Fruit fly (Drosophila melanogaster) whole organism, adult: ENCODE measurements around the gene CG31365.

Source experiments
- CG11617 ChIP-seq: fragments of 200-800 bp; sonication (Bioruptor generic); optimal IDR thresholded peaks from 2 replicates; lab custom pipeline; 2017; ENCODE audit warnings: mild to moderate bottlenecking, missing biosample characterization, missing genetic modification reagents, missing genetic modification characterization
- CG12768 ChIP-seq: fragments of 200-800 bp; sonication (Bioruptor generic); optimal IDR thresholded peaks from 2 replicates; lab custom pipeline; 2017; ENCODE audit warnings: missing biosample characterization, missing genetic modification characterization, mild to moderate bottlenecking, moderate library complexity, missing genetic modification reagents
- CG1620 ChIP-seq: fragments of 200-800 bp; sonication (Bioruptor generic); optimal IDR thresholded peaks from 2 replicates; lab custom pipeline; 2016; ENCODE audit warnings: missing biosample characterization, missing genetic modification characterization
- CG5204 ChIP-seq: fragments of 200-800 bp; sonication (Bioruptor generic); optimal IDR thresholded peaks from 2 replicates; lab custom pipeline; 2016; ENCODE audit warnings: missing biosample characterization, missing genetic modification characterization
- CG7045 ChIP-seq: fragments of 200-800 bp; sonication (Bioruptor generic); optimal IDR thresholded peaks from 2 replicates; lab custom pipeline; 2017; ENCODE audit warnings: missing biosample characterization, mild to moderate bottlenecking, missing genetic modification characterization
- CG7101 ChIP-seq: fragments of 200-800 bp; sonication (Bioruptor generic); optimal IDR thresholded peaks from 2 replicates; lab custom pipeline; 2018; ENCODE audit warnings: missing biosample characterization, mild to moderate bottlenecking, missing genetic modification characterization, moderate library complexity
- Clk ChIP-seq: fragments of 200-800 bp; sonication (Bioruptor generic); optimal IDR thresholded peaks from 2 replicates; lab custom pipeline; 2017; ENCODE audit warnings: missing biosample characterization, missing genetic modification characterization
- Crg-1 ChIP-seq: fragments of 200-800 bp; sonication (Bioruptor generic); optimal IDR thresholded peaks from 2 replicates; lab custom pipeline; 2016; ENCODE audit warnings: missing biosample characterization, missing genetic modification characterization
- Hr96 ChIP-seq: fragments of 200-800 bp; sonication (Bioruptor generic); optimal IDR thresholded peaks from 2 replicates; lab custom pipeline; 2016; ENCODE audit warnings: missing biosample characterization, missing genetic modification characterization
- cic ChIP-seq: fragments of 200-800 bp; sonication (Bioruptor generic); optimal IDR thresholded peaks from 2 replicates; lab custom pipeline; 2017; ENCODE audit warnings: missing biosample characterization, mild to moderate bottlenecking, missing genetic modification characterization, moderate library complexity
- ovo ChIP-seq: fragments of 200-800 bp; sonication (Bioruptor generic); optimal IDR thresholded peaks from 2 replicates; lab custom pipeline; 2016; ENCODE audit warnings: missing biosample characterization, missing genetic modification characterization
- toe ChIP-seq: fragments of 200-800 bp; sonication (Bioruptor generic); optimal IDR thresholded peaks from 2 replicates; lab custom pipeline; 2016; ENCODE audit warnings: missing biosample characterization, missing genetic modification characterization

DNA sequence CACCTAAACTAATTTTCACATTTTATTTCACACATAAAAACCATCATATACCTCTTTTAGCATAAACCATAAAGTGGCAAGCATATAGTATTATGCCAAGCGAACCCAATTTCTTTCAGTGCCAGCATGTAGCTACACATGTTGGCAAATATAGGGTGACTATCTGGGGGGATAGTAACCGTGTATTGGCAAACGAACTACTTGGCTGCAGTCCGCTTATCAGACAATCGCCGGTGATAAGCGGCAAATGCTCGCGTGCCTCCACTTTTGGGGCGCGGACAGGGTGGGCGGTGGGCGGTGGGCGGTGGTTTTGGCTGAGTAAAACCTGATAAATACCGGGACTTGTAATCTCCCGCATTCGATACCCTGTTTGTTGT lies 13.4 kb upstream of the CG31365 start:
- TF ChIP-seq CG1620 (GFP tag; lab: Kevin White, UChicago): no peak
- TF ChIP-seq toe (GFP tag; lab: Kevin White, UChicago): peak; percentile 14
- TF ChIP-seq ovo: no peak
- peak; percentile 11 for TF ChIP-seq CG7101 (tag; lab: Kevin White, UChicago)
- TF ChIP-seq Hr96 (GFP tag; lab: Kevin White, UChicago): peak; percentile 1
- no peak for TF ChIP-seq CG5204 (GFP tag; lab: Kevin White, UChicago)
- peak; percentile 41 for TF ChIP-seq CG12768 (GFP tag; lab: Kevin White, UChicago)
- TF ChIP-seq Clk (GFP tag; lab: Kevin White, UChicago): peak; percentile 15
- TF ChIP-seq CG11617 (GFP tag; lab: Kevin White, UChicago): peak; percentile 53
- no peak for TF ChIP-seq Crg-1 (GFP tag; lab: Kevin White, UChicago)
- TF ChIP-seq cic (GFP tag; lab: Kevin White, UChicago): no peak
- TF ChIP-seq CG7045 (GFP tag; lab: Kevin White, UChicago): peak; percentile 37
